Fruit fly (Drosophila melanogaster): ENCODE results near the gene CG34434.

DNA sequence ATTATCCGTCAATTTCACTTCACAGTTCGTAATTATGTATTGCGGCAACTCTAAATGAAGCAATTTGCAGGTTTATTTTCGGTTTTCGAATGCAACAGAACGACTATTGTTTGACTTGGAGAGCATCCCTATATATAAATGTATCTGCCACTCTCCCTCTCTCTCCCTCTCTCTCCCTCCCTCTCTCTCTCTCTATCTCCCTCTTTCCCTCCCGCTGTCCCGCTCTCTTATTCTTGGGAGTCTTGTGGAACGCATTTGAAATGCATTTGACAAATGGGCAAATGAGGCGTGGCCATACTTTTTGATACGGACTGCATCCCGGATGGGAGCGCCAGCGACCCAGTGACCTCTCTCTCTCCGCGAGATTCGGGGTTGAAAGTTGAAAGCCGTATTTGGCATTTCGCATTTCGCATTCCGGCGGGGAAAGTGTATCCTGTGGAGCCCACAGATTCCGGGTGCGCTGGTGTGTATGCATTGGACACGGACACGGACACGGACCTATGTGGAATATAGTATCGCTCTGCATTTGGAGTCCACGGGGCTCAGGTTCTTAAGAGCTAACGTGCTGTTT, 20.4 kb upstream of the CG34434 start:
- TF ChIP-seq Hr96 (GFP tag; optimal IDR thresholded peaks at IDR 0.05) (no peak), ovo (GFP tag; optimal IDR thresholded peaks at IDR 0.05) (no peak), kay (GFP tag; ENCODE audit: borderline replicate concordance) (no peak), toe (GFP tag; optimal IDR thresholded peaks at IDR 0.05) (no peak), Clk (GFP tag; optimal IDR thresholded peaks at IDR 0.05) (no peak), CG33017 (tag; optimal IDR thresholded peaks at IDR 0.05) (no peak), Mnt (GFP tag; optimal IDR thresholded peaks at IDR 0.05) (no peak)

Measured in whole organism, adult.